Worm (Caenorhabditis elegans): Measurements from ENCODE around the gene F08D12.12.
A peak's percentile ranks its signal among the peaks of the same experiment; 100 is the strongest.

F08D12.12 gene

DNA sequence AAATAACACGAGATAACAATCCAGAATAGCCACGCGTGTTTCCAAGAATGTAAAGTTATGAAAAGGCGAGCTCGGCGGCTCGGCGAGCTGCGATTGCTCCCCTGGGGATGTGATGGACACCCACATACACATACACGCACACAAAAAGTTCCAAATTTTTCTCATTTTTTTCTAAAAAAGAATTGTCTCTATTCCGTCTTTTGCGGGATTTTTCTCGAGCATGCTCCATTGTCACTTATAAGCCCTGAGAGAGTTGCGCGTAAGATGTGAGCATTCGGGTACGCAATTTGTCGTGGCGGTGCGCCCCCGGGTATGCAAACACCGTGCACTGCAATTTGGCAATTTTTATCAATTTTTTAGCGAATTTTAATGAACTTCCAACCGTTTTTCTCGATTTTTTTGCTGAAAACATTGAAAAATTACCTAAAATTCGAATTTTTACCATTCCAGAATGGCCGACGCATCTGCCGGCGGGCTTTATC lies at the start of gene F08D12.12, which contains the start of gene srpa-72:
TSS of gene F08D12.12 (minus strand) at position 51 of the 482 bp plus-strand sequence.
TSS of gene srpa-72 (plus strand) at position 451 of the 482 bp plus-strand sequence.
- TF ChIP-seq flt-1 (GFP tag; IDR thresholded peaks at IDR 0.05) (no peak), hmbx-1 (tag; optimal IDR thresholded peaks at IDR 0.05) (no peak), sea-1 (GFP tag; conservative IDR thresholded peaks at IDR 0.05) (no peak), tbx-11 (GFP tag; IDR thresholded peaks at IDR 0.05) (no peak), aly-1 (tag; optimal IDR thresholded peaks at IDR 0.05) (no peak), F13C5.2 (tag; optimal IDR thresholded peaks at IDR 0.05) (peak; percentile 46)

ce11 chrII:2834105-2834504 lies 47.2 kb upstream of the F08D12.12 start:
- no peak for TF ChIP-seq ceh-13 (GFP tag; optimal IDR thresholded peaks at IDR 0.05)
- no peak for TF ChIP-seq pes-1 (GFP tag; IDR thresholded peaks at IDR 0.05)
- TF ChIP-seq tbx-11 (GFP tag; IDR thresholded peaks at IDR 0.05), result no peak
- no peak for TF ChIP-seq B0310.2 (tag; optimal IDR thresholded peaks at IDR 0.05)
- no peak for TF ChIP-seq aly-1 (tag; optimal IDR thresholded peaks at IDR 0.05)
- TF ChIP-seq ceh-36 (tag; optimal IDR thresholded peaks at IDR 0.05), result no peak
- no peak for TF ChIP-seq tra-4 (tag; optimal IDR thresholded peaks at IDR 0.05)
- no peak for TF ChIP-seq ama-1 (optimal IDR thresholded peaks at IDR 0.05)
- TF ChIP-seq hmbx-1 (tag; optimal IDR thresholded peaks at IDR 0.05), result no peak
- no peak for TF ChIP-seq flt-1 (GFP tag; IDR thresholded peaks at IDR 0.05)

DNA sequence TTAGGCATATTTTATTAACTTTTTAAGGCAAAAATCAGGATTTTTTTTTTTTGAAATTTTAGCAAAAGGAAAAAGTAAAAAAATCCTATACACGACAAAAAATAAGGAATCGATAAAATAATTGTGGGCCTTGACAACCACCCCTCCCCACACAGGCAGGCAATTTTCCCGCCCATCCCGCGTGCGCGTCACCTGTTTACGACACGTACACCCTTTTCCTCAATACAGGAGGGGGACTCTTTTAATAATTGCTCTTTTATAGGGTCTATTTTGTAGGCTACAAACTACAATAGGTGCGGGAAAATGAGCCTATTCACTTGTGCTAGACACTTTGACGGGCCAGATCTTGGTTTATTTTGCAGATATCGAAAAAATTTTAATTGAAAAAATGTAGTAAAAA lies 45.7 kb upstream of the F08D12.12 start:
- TF ChIP-seq tbx-11 (GFP tag; IDR thresholded peaks at IDR 0.05), result no peak
- peak; percentile 9 for TF ChIP-seq hmg-4 (GFP tag; optimal IDR thresholded peaks at IDR 0.05)

- TF ChIP-seq pes-1 (GFP tag; IDR thresholded peaks at IDR 0.05) (no peak), ets-7 (tag; optimal IDR thresholded peaks at IDR 0.05) (no peak), tra-4 (tag; optimal IDR thresholded peaks at IDR 0.05) (no peak), aly-1 (tag; optimal IDR thresholded peaks at IDR 0.05) (no peak), tbx-11 (GFP tag; IDR thresholded peaks at IDR 0.05) (no peak), flt-1 (GFP tag; IDR thresholded peaks at IDR 0.05) (no peak), F13C5.2 (tag; optimal IDR thresholded peaks at IDR 0.05) (no peak), tbx-37 (GFP tag; conservative IDR thresholded peaks at IDR 0.05) (no peak), ama-1 (optimal IDR thresholded peaks at IDR 0.05) (no peak), hmg-4 (GFP tag; optimal IDR thresholded peaks at IDR 0.05) (no peak), ceh-36 (tag; optimal IDR thresholded peaks at IDR 0.05) (no peak), scrt-1 (GFP tag; IDR thresholded peaks at IDR 0.05) (no peak), sea-1 (GFP tag; conservative IDR thresholded peaks at IDR 0.05) (no peak), hmbx-1 (tag; optimal IDR thresholded peaks at IDR 0.05) (no peak), B0310.2 (tag; optimal IDR thresholded peaks at IDR 0.05) (no peak), ceh-13 (GFP tag; optimal IDR thresholded peaks at IDR 0.05) (no peak), hnd-1 (tag; optimal IDR thresholded peaks at IDR 0.05) (no peak)
Observed at ce11 chrII:2832098-2832497, 45.2 kb upstream of the F08D12.12 start.

- TF ChIP-seq ceh-36 (tag; optimal IDR thresholded peaks at IDR 0.05) (no peak), ama-1 (optimal IDR thresholded peaks at IDR 0.05) (no peak), hmbx-1 (tag; optimal IDR thresholded peaks at IDR 0.05) (no peak), hmg-4 (GFP tag; optimal IDR thresholded peaks at IDR 0.05) (no peak), hnd-1 (tag; optimal IDR thresholded peaks at IDR 0.05) (no peak), ceh-13 (GFP tag; optimal IDR thresholded peaks at IDR 0.05) (no peak), pes-1 (GFP tag; IDR thresholded peaks at IDR 0.05) (no peak), tbx-37 (GFP tag; conservative IDR thresholded peaks at IDR 0.05) (no peak), tbx-11 (GFP tag; IDR thresholded peaks at IDR 0.05) (no peak), B0310.2 (tag; optimal IDR thresholded peaks at IDR 0.05) (no peak), F13C5.2 (tag; optimal IDR thresholded peaks at IDR 0.05) (no peak), ets-7 (tag; optimal IDR thresholded peaks at IDR 0.05) (no peak), tra-4 (tag; optimal IDR thresholded peaks at IDR 0.05) (no peak), aly-1 (tag; optimal IDR thresholded peaks at IDR 0.05) (no peak), scrt-1 (GFP tag; IDR thresholded peaks at IDR 0.05) (no peak), flt-1 (GFP tag; IDR thresholded peaks at IDR 0.05) (no peak)
Observed at ce11 chrII:2831173-2831572, 44.3 kb upstream of the F08D12.12 start, which contains the start of gene K12H6.6. Gene K12H6.6, minus strand, starts transcription at chrII:2831233.

ce11 chrII:2830144-2830543 lies 43.3 kb upstream of the F08D12.12 start:
- TF ChIP-seq hmg-4 (GFP tag; optimal IDR thresholded peaks at IDR 0.05) (no peak), flt-1 (GFP tag; IDR thresholded peaks at IDR 0.05) (no peak), pes-1 (GFP tag; IDR thresholded peaks at IDR 0.05) (no peak), ceh-36 (tag; optimal IDR thresholded peaks at IDR 0.05) (no peak), sea-1 (GFP tag; conservative IDR thresholded peaks at IDR 0.05) (no peak), B0310.2 (tag; optimal IDR thresholded peaks at IDR 0.05) (no peak), ama-1 (optimal IDR thresholded peaks at IDR 0.05) (no peak), hmbx-1 (tag; optimal IDR thresholded peaks at IDR 0.05) (no peak), tbx-11 (GFP tag; IDR thresholded peaks at IDR 0.05) (no peak), tra-4 (tag; optimal IDR thresholded peaks at IDR 0.05) (no peak), tbx-37 (GFP tag; conservative IDR thresholded peaks at IDR 0.05) (no peak), ets-7 (tag; optimal IDR thresholded peaks at IDR 0.05) (no peak), F13C5.2 (tag; optimal IDR thresholded peaks at IDR 0.05) (no peak)

ce11 chrII:2829482-2829881 lies 42.6 kb upstream of the F08D12.12 start:
- no peak for TF ChIP-seq ama-1 (optimal IDR thresholded peaks at IDR 0.05)
- TF ChIP-seq ceh-36 (tag; optimal IDR thresholded peaks at IDR 0.05), result no peak
- TF ChIP-seq hmbx-1 (tag; optimal IDR thresholded peaks at IDR 0.05), result no peak
- no peak for TF ChIP-seq hmg-4 (GFP tag; optimal IDR thresholded peaks at IDR 0.05)
- TF ChIP-seq hnd-1 (tag; optimal IDR thresholded peaks at IDR 0.05), result no peak

- TF ChIP-seq ceh-13 (GFP tag; optimal IDR thresholded peaks at IDR 0.05), result no peak
- no peak for TF ChIP-seq tbx-11 (GFP tag; IDR thresholded peaks at IDR 0.05)
- TF ChIP-seq ceh-36 (tag; optimal IDR thresholded peaks at IDR 0.05), result no peak
- peak; percentile 73 for TF ChIP-seq ama-1 (optimal IDR thresholded peaks at IDR 0.05)
Observed at ce11 chrII:2827859-2828403, 41.0 kb upstream of the F08D12.12 start, which contains the start of gene K12H6.8. Gene K12H6.8, plus strand, starts transcription at chrII:2827896.

Measured in whole organism, early embryonic.